Worm (Caenorhabditis elegans) whole organism, L4 larva: ENCODE measurements around the gene bath-19.

Source experiments
- F10B5.3 ChIP-seq: sonication (generic microtip); optimal IDR thresholded peaks from 2 replicates; lab custom pipeline; 2016; ENCODE audit warnings: mild to moderate bottlenecking, missing genetic modification characterization, missing compliant biosample characterization
- F37D6.2 ChIP-seq: sonication (generic microtip); optimal IDR thresholded peaks from 2 replicates; lab custom pipeline; 2016; ENCODE audit warnings: mild to moderate bottlenecking, missing genetic modification characterization, missing compliant biosample characterization
- F44E2.7 ChIP-seq: fragments of 200-800 bp; sonication (Bioruptor generic); IDR thresholded peaks from 2 replicates; pipeline ENCODE4 v2.1.2; 2022; ENCODE audit warnings: missing genetic modification characterization, missing compliant biosample characterization
- T20F7.1 ChIP-seq: fragments of 200-800 bp; sonication (Bioruptor generic); optimal IDR thresholded peaks from 2 replicates; lab custom pipeline; 2018; ENCODE audit warnings: mild to moderate bottlenecking, missing genetic modification characterization, missing compliant biosample characterization
- T26A8.4 ChIP-seq: fragments of 200-800 bp; sonication (Bioruptor generic); IDR thresholded peaks from 2 replicates; pipeline ENCODE4 v1.3.6; 2022; ENCODE audit warnings: missing genetic modification characterization, missing compliant biosample characterization
- Y48G9A.11 ChIP-seq: fragments of 200-800 bp; sonication (Bioruptor generic); IDR thresholded peaks from 2 replicates; pipeline ENCODE4 v1.3.6; 2022; ENCODE audit warnings: missing genetic modification reagents, missing genetic modification characterization, missing compliant biosample characterization
- Y75B8A.6 ChIP-seq: fragments of 200-800 bp; sonication (Bioruptor generic); IDR thresholded peaks from 2 replicates; pipeline ENCODE4 v1.3.6; 2022; ENCODE audit warnings: missing genetic modification reagents, missing genetic modification characterization, missing compliant biosample characterization
- ZK546.5 ChIP-seq, 2 experiments: sonication (generic microtip); optimal IDR thresholded peaks; 2 replicates each; lab custom pipeline; 2017; ENCODE audit warnings: missing biosample characterization in 2 of 2, missing genetic modification characterization in 2 of 2
- ama-1 ChIP-seq: fragments of 150-350 bp; optimal IDR thresholded peaks from 2 replicates; lab custom pipeline; 2014; ENCODE audit warnings: inconsistent platforms, mixed read lengths
- ceh-20 ChIP-seq: fragments of 200-800 bp; sonication (Bioruptor generic); IDR thresholded peaks from 2 replicates; pipeline ENCODE4 v1.3.6; 2022; ENCODE audit warnings: missing genetic modification reagents, missing genetic modification characterization, missing compliant biosample characterization
- ceh-28 ChIP-seq: fragments of 150-350 bp; optimal IDR thresholded peaks from 2 replicates; lab custom pipeline; 2014; ENCODE audit warnings: missing biosample characterization, missing genetic modification reagents, missing genetic modification characterization
- ceh-44 ChIP-seq: fragments of 200-800 bp; sonication (Bioruptor generic); IDR thresholded peaks from 2 replicates; pipeline ENCODE4 v1.3.6; 2022; ENCODE audit warnings: missing genetic modification reagents, missing genetic modification characterization, missing compliant biosample characterization
- cey-2 ChIP-seq: sonication (generic microtip); optimal IDR thresholded peaks from 3 replicates; lab custom pipeline; 2017; ENCODE audit warnings: missing genetic modification characterization, mild to moderate bottlenecking, missing compliant biosample characterization, antibody characterized with exemption, borderline replicate concordance; ENCODE audit not compliant: insufficient read depth
- ctbp-1 ChIP-seq: fragments of 200-800 bp; sonication (Bioruptor generic); IDR thresholded peaks from 2 replicates; pipeline ENCODE4 v1.3.6; 2022; ENCODE audit warnings: missing genetic modification reagents, missing genetic modification characterization, missing compliant biosample characterization
- dve-1 ChIP-seq: sonication (generic microtip); optimal IDR thresholded peaks from 2 replicates; lab custom pipeline; 2017; ENCODE audit warnings: antibody characterized with exemption, mild to moderate bottlenecking, missing genetic modification characterization, missing compliant biosample characterization; ENCODE audit not compliant: insufficient read depth
- egl-27 ChIP-seq: sonication (generic microtip); optimal IDR thresholded peaks from 3 replicates; lab custom pipeline; 2017; ENCODE audit warnings: missing biosample characterization, missing genetic modification reagents, missing genetic modification characterization
- fkh-10 ChIP-seq: fragments of 150-350 bp; optimal IDR thresholded peaks from 2 replicates; lab custom pipeline; 2014; ENCODE audit warnings: missing biosample characterization, missing genetic modification reagents, missing genetic modification characterization
- gei-8 ChIP-seq: fragments of 200-800 bp; sonication (Bioruptor generic); optimal IDR thresholded peaks from 2 replicates; lab custom pipeline; 2018; ENCODE audit warnings: mild to moderate bottlenecking, missing genetic modification characterization, missing compliant biosample characterization
- hlh-30 ChIP-seq: sonication (generic microtip); optimal IDR thresholded peaks from 2 replicates; lab custom pipeline; 2017; ENCODE audit warnings: antibody characterized with exemption, mild to moderate bottlenecking, missing genetic modification characterization, missing compliant biosample characterization; ENCODE audit not compliant: insufficient read depth
- lim-7 ChIP-seq: fragments of 200-800 bp; sonication (Bioruptor generic); IDR thresholded peaks from 2 replicates; pipeline ENCODE4 v1.3.6; 2022; ENCODE audit warnings: missing genetic modification characterization, missing compliant biosample characterization
- lin-29 ChIP-seq: fragments of 200-800 bp; sonication (Bioruptor generic); IDR thresholded peaks from 2 replicates; pipeline ENCODE4 v1.3.6; 2022; ENCODE audit warnings: missing genetic modification reagents, missing genetic modification characterization, missing compliant biosample characterization
- madf-5 ChIP-seq, 2 experiments: fragments of 200-800 bp; sonication (Bioruptor generic); IDR thresholded peaks; 2 replicates each; pipeline ENCODE4 v1.3.6; 2022; ENCODE audit warnings: missing compliant biosample characterization in 2 of 2, missing genetic modification characterization in 2 of 2
- madf-9 ChIP-seq: fragments of 200-800 bp; sonication (Bioruptor generic); conservative IDR thresholded peaks from 2 replicates; pipeline ENCODE4 v1.3.6; 2022; ENCODE audit warnings: missing genetic modification reagents, missing genetic modification characterization, missing compliant biosample characterization
- mdl-1 ChIP-seq, 2 experiments: fragments of 150-350 bp in 1 of 2; sonication (generic microtip) in 1 of 2; optimal IDR thresholded peaks; 2 replicates each; lab custom pipeline; 2014 to 2017; ENCODE audit warnings: missing biosample characterization in 2 of 2, missing genetic modification characterization in 2 of 2
- mep-1 ChIP-seq: fragments of 150-350 bp; sonication (generic microtip); optimal IDR thresholded peaks from 3 replicates; lab custom pipeline; 2014; ENCODE audit warnings: missing biosample characterization, missing genetic modification characterization
- nhr-11 ChIP-seq: fragments of 150-350 bp; optimal IDR thresholded peaks from 2 replicates; lab custom pipeline; 2014; ENCODE audit warnings: missing biosample characterization, missing genetic modification characterization
- nhr-237 ChIP-seq: sonication (generic microtip); optimal IDR thresholded peaks from 2 replicates; lab custom pipeline; 2017; ENCODE audit warnings: missing biosample characterization, missing genetic modification characterization
- nhr-6 ChIP-seq: fragments of 150-350 bp; optimal IDR thresholded peaks from 2 replicates; lab custom pipeline; 2014; ENCODE audit warnings: missing biosample characterization, missing genetic modification characterization
- nhr-76 ChIP-seq: fragments of 150-350 bp; optimal IDR thresholded peaks from 2 replicates; lab custom pipeline; 2014; ENCODE audit warnings: missing biosample characterization, missing genetic modification characterization
- pha-4 ChIP-seq, 2 experiments: fragments of 150-350 bp in 1 of 2; fragments of 200-800 bp in 1 of 2; sonication (Bioruptor generic) in 1 of 2; IDR thresholded peaks in 1 of 2; optimal IDR thresholded peaks in 1 of 2; 2 replicates each; pipeline versions ENCODE4 v1.3.6 to Lab custom; 2014 to 2022; ENCODE audit warnings: missing genetic modification characterization in 2 of 2, missing genetic modification reagents in 2 of 2, missing biosample characterization in 1 of 2, missing compliant biosample characterization in 1 of 2
- php-3 ChIP-seq: fragments of 200-800 bp; sonication (Bioruptor generic); IDR thresholded peaks from 2 replicates; pipeline ENCODE4 v1.3.6; 2022; ENCODE audit warnings: missing genetic modification reagents, missing genetic modification characterization, missing compliant biosample characterization
- saeg-2 ChIP-seq: fragments of 200-800 bp; sonication (Bioruptor generic); IDR thresholded peaks from 2 replicates; pipeline ENCODE4 v1.3.6; 2022; ENCODE audit warnings: missing genetic modification reagents, missing genetic modification characterization, missing compliant biosample characterization
- set-16 ChIP-seq: fragments of 200-800 bp; sonication (Bioruptor generic); IDR thresholded peaks from 2 replicates; pipeline ENCODE4 v1.3.6; 2022; ENCODE audit warnings: missing genetic modification reagents, missing genetic modification characterization, missing compliant biosample characterization
- snpc-1.2 ChIP-seq: fragments of 200-800 bp; sonication (Bioruptor generic); IDR thresholded peaks from 2 replicates; pipeline ENCODE4 v1.3.6; 2022; ENCODE audit warnings: missing genetic modification reagents, missing genetic modification characterization, missing compliant biosample characterization
- unc-130 ChIP-seq: sonication (generic microtip); optimal IDR thresholded peaks from 2 replicates; lab custom pipeline; 2016; ENCODE audit warnings: missing genetic modification reagents, missing genetic modification characterization, missing compliant biosample characterization
- unc-39 ChIP-seq: sonication (generic microtip); optimal IDR thresholded peaks from 2 replicates; lab custom pipeline; 2017; ENCODE audit warnings: missing biosample characterization, missing genetic modification characterization
- unc-62 ChIP-seq, 3 experiments: fragments of 150-350 bp in 1 of 3; sonication (generic microtip); optimal IDR thresholded peaks in 2 of 3; peaks in 1 of 3; 1 replicate in 1 of 3; 2 replicates in 2 of 3; lab custom pipeline; 2014 to 2017; ENCODE audit warnings: missing biosample characterization in 3 of 3, missing genetic modification characterization in 3 of 3, missing genetic modification reagents in 3 of 3, missing genotype in 1 of 3
- zag-1 ChIP-seq: fragments of 150-350 bp; optimal IDR thresholded peaks from 2 replicates; lab custom pipeline; 2014; ENCODE audit warnings: missing biosample characterization, missing genetic modification characterization
- zfp-3 ChIP-seq: fragments of 200-800 bp; sonication (Bioruptor generic); conservative IDR thresholded peaks from 2 replicates; pipeline ENCODE4 v1.3.6; 2022; ENCODE audit warnings: missing genetic modification reagents, missing genetic modification characterization, missing compliant biosample characterization
- ztf-11 ChIP-seq: fragments of 150-350 bp; optimal IDR thresholded peaks from 2 replicates; lab custom pipeline; 2014; ENCODE audit warnings: missing biosample characterization, missing genetic modification characterization

Gene bath-19

ce11 chrII:2080425-2080824 is 41.2 kb upstream of the bath-19 start, which contains the start of gene F07E5.9:
Gene F07E5.9, minus strand, starts transcription at chrII:2080525.
- TF ChIP-seq unc-130 (GFP tag; lab: Kevin White, UChicago) (no peak), gei-8 (GFP tag; lab: Kevin White, UChicago) (no peak), ceh-44 (no peak), unc-39 (tag; lab: Kevin White, UChicago) (no peak), nhr-6 (tag; lab: Kevin White, UChicago) (no peak), fkh-10 (GFP tag; lab: Kevin White, UChicago) (no peak), ctbp-1 (no peak), lin-29 (GFP tag; lab: Robert Waterston, UW) (no peak), snpc-1.2 (GFP tag; lab: Robert Waterston, UW) (no peak), ZK546.5 (tag; optimal IDR thresholded peaks at IDR 0.05; lab: Kevin White, UChicago) (no peak)

- TF ChIP-seq mep-1 (tag; lab: Kevin White, UChicago) (no peak), F44E2.7 (GFP tag; lab: Robert Waterston, UW) (no peak), unc-62 (GFP tag; optimal IDR thresholded peaks at IDR 0.05 in 1 of 2; lab: Kevin White, UChicago) (peak in 1 of 2 experiments; percentile 95), unc-62 (tag; optimal IDR thresholded peaks at IDR 0.05; lab: Kevin White, UChicago) (no peak), Y75B8A.6 (GFP tag; lab: Robert Waterston, UW) (no peak)
Observed at ce11 chrII:2076467-2076866, 37.3 kb upstream of the bath-19 start.

ce11 chrII:2075513-2075912 is 36.3 kb upstream of the bath-19 start, which contains the start of gene F07E5.8:
Gene F07E5.8, minus strand, starts transcription at chrII:2075613.
- TF ChIP-seq pha-4 (GFP tag; IDR thresholded peaks at IDR 0.05; lab: Robert Waterston, UW) (no peak), pha-4 (tag; optimal IDR thresholded peaks at IDR 0.05; lab: Kevin White, UChicago) (no peak), nhr-237 (no peak), zfp-3 (GFP tag; lab: Robert Waterston, UW) (no peak), hlh-30 (tag; lab: Kevin White, UChicago) (no peak), zag-1 (tag; lab: Kevin White, UChicago) (no peak), F10B5.3 (no peak), dve-1 (tag; lab: Kevin White, UChicago) (no peak), T20F7.1 (GFP tag; lab: Kevin White, UChicago) (no peak), Y75B8A.6 (GFP tag; lab: Robert Waterston, UW) (no peak), ama-1 (lab: Kevin White, UChicago) (no peak), madf-5 (GFP tag; IDR thresholded peaks at IDR 0.05; lab: Robert Waterston, UW) (no peak), ceh-28 (tag; lab: Kevin White, UChicago) (no peak), php-3 (GFP tag; lab: Robert Waterston, UW) (no peak)

- no peak for TF ChIP-seq saeg-2 (GFP tag; lab: Robert Waterston, UW)
- no peak for TF ChIP-seq mdl-1 (tag; optimal IDR thresholded peaks at IDR 0.05; lab: Kevin White, UChicago)
- no peak for TF ChIP-seq cey-2 (tag; lab: Kevin White, UChicago)
- no peak for TF ChIP-seq lim-7 (GFP tag; lab: Robert Waterston, UW)
- TF ChIP-seq unc-39 (tag; lab: Kevin White, UChicago): no peak
- TF ChIP-seq set-16 (GFP tag; lab: Robert Waterston, UW): no peak
- no peak for TF ChIP-seq madf-9 (GFP tag; lab: Robert Waterston, UW)
- TF ChIP-seq madf-5 (GFP tag; IDR thresholded peaks at IDR 0.05; lab: Robert Waterston, UW): no peak
- no peak for TF ChIP-seq nhr-11 (tag; lab: Kevin White, UChicago)
- TF ChIP-seq ztf-11 (tag; lab: Kevin White, UChicago): no peak
- no peak for TF ChIP-seq egl-27 (tag; lab: Kevin White, UChicago)
- no peak for TF ChIP-seq nhr-76
- TF ChIP-seq F37D6.2: no peak
- no peak for TF ChIP-seq T26A8.4 (GFP tag; lab: Robert Waterston, UW)
- TF ChIP-seq ceh-20 (GFP tag; lab: Robert Waterston, UW): no peak
- TF ChIP-seq Y48G9A.11 (GFP tag; lab: Robert Waterston, UW): no peak
- TF ChIP-seq, all 104 proteins: peak for 0
Observed at ce11 chrII:2071429-2071828, 32.2 kb upstream of the bath-19 start, which contains the start of gene F07E5.7. Gene F07E5.7, minus strand, starts transcription at chrII:2071529.
